Worm (Caenorhabditis elegans) whole organism, mixed stage, embryonic: ENCODE results near the gene K09C4.5.

Experiments
- blmp-1 ChIP-seq: fragments of 150-350 bp; optimal IDR thresholded peaks from 2 replicates; lab custom pipeline; 2014; ENCODE audit warnings: missing biosample characterization, missing genetic modification characterization
- ces-1 ChIP-seq: fragments of 150-350 bp; optimal IDR thresholded peaks from 2 replicates; lab custom pipeline; 2014; ENCODE audit warnings: missing biosample characterization, missing genetic modification reagents, missing genetic modification characterization
- mab-5 ChIP-seq: fragments of 150-350 bp; optimal IDR thresholded peaks from 2 replicates; lab custom pipeline; 2014; ENCODE audit warnings: missing biosample characterization, missing genetic modification characterization
- mep-1 ChIP-seq: fragments of 150-350 bp; optimal IDR thresholded peaks from 2 replicates; lab custom pipeline; 2017; ENCODE audit warnings: missing biosample characterization, missing genetic modification reagents, missing genetic modification characterization, inconsistent platforms
- nhr-28 ChIP-seq: fragments of 150-350 bp; optimal IDR thresholded peaks from 2 replicates; lab custom pipeline; 2014; ENCODE audit warnings: missing biosample characterization, missing genetic modification characterization
- snpc-4 ChIP-seq: fragments of 150-350 bp; optimal IDR thresholded peaks from 2 replicates; lab custom pipeline; 2014; ENCODE audit warnings: missing biosample characterization, missing genetic modification characterization
- unc-62 ChIP-seq: fragments of 150-350 bp; optimal IDR thresholded peaks from 2 replicates; lab custom pipeline; 2014; ENCODE audit warnings: missing biosample characterization, missing genetic modification reagents, missing genetic modification characterization
- zip-8 ChIP-seq: fragments of 150-350 bp; optimal IDR thresholded peaks from 2 replicates; lab custom pipeline; 2014; ENCODE audit warnings: missing biosample characterization, missing genetic modification characterization

DNA sequence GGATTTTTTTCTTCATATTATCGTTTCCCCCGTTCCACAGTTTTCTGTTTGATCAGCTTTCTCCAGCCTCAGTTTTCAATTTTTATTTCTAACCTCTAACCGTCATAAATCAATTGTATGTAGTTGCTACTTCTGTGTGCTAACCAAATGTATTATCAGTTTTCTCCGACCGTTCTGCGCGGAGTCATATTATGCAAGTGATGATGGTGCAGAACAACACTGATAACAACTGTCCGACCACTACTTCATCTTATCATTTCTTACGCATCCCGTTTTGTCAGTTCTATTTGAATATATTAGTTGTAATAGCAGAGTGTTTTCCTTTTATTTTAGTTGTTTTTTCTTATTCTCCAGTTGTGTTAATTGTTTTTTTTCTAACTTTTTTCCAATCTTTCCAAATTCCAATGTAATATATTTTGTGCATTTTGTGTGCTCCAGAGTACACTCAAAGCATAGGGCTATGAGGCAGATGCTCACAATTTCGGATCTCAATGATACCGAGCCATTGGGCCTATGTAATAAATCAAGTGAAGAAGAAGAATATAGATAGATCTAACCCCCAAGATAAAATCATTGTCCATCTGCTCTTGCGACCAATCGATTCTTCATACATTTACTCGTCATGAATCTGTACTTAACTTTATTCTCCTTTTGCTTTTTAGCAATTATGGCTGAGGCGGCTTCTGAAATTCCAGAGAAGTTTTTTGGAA is 25.5 kb upstream of the K09C4.5 start, which contains the start of gene lbp-3:
- TF ChIP-seq blmp-1 (tag; lab: Kevin White, UChicago) (no peak), snpc-4 (no peak), unc-62 (GFP tag; lab: Kevin White, UChicago) (no peak), mab-5 (tag; lab: Kevin White, UChicago) (no peak), ces-1 (no peak), mep-1 (tag; lab: Kevin White, UChicago) (no peak), zip-8 (no peak), nhr-28 (tag; lab: Kevin White, UChicago) (no peak)
